Fruit fly (Drosophila melanogaster): ENCODE data around the gene CG32091.

CG32091 gene

dm6 chr3L:11586794-11587462 lies 44.3 kb upstream of the CG32091 start (continued):
- no peak for TF ChIP-seq Nf-YC (tag; optimal IDR thresholded peaks at IDR 0.05)
- no peak for TF ChIP-seq emc (GFP tag; optimal IDR thresholded peaks at IDR 0.05)
- TF ChIP-seq CG9932 (GFP tag; IDR thresholded peaks at IDR 0.05) = no peak
- no peak for TF ChIP-seq H15 (GFP tag; IDR thresholded peaks at IDR 0.05)

- TF ChIP-seq CG30431 (GFP tag; optimal IDR thresholded peaks at IDR 0.05) (peak; percentile 31), Vsx1 (GFP tag; optimal IDR thresholded peaks at IDR 0.05) (no peak), CG12236 (GFP tag; optimal IDR thresholded peaks at IDR 0.05) (no peak), pan (optimal IDR thresholded peaks at IDR 0.05) (no peak), pan (GFP tag; optimal IDR thresholded peaks at IDR 0.05 in 1 of 2, IDR thresholded peaks at IDR 0.05 in 1 of 2) (no peak), CG2120 (GFP tag; optimal IDR thresholded peaks at IDR 0.05) (no peak), CG16815 (GFP tag; optimal IDR thresholded peaks at IDR 0.05) (peak; percentile 56), Drgx (GFP tag; IDR thresholded peaks at IDR 0.05) (peak; percentile 77), ase (GFP tag; IDR thresholded peaks at IDR 0.05) (0 out of 3 replicates have a peak, but pooled peaks have one; percentile 47), Deaf1 (tag; optimal IDR thresholded peaks at IDR 0.05) (peak; percentile 6), jumu (GFP tag; optimal IDR thresholded peaks at IDR 0.05) (no peak), fd64A (GFP tag; optimal IDR thresholded peaks at IDR 0.05) (peak; percentile 24), CG15479 (GFP tag; optimal IDR thresholded peaks at IDR 0.05) (no peak), CG17802 (tag; optimal IDR thresholded peaks at IDR 0.05) (peak; percentile 24), CG6813 (GFP tag; optimal IDR thresholded peaks at IDR 0.05) (peak; percentile 29), Side (GFP tag; optimal IDR thresholded peaks at IDR 0.05) (no peak), knrl (GFP tag; IDR thresholded peaks at IDR 0.05; ENCODE audit: partially characterized antibody) (0 out of 3 replicates have a peak, but pooled peaks have one; percentile 19), CG6791 (GFP tag; IDR thresholded peaks at IDR 0.05; ENCODE audit: partially characterized antibody) (no peak), gce (GFP tag; IDR thresholded peaks at IDR 0.05) (no peak), chn (GFP tag; optimal IDR thresholded peaks at IDR 0.05) (peak; percentile 55), dmrt99B (tag; optimal IDR thresholded peaks at IDR 0.05) (peak; percentile 53), CG6854 (GFP tag; optimal IDR thresholded peaks at IDR 0.05) (no peak), peb (GFP tag; IDR thresholded peaks at IDR 0.05) (peak; percentile 45; the same call in 1 of the 2 replicates), aop (GFP tag; IDR thresholded peaks at IDR 0.05) (peak; percentile 37; the same call in 1 of the 2 replicates), CG18262 (tag; optimal IDR thresholded peaks at IDR 0.05) (peak; percentile 80), scrt (GFP tag; optimal IDR thresholded peaks at IDR 0.05) (peak; percentile 20), HmgD (GFP tag; optimal IDR thresholded peaks at IDR 0.05) (no peak), slp2 (GFP tag; optimal IDR thresholded peaks at IDR 0.05) (no peak), CG10321 (GFP tag; IDR thresholded peaks at IDR 0.05) (no peak), CG12391 (tag; optimal IDR thresholded peaks at IDR 0.05) (peak; percentile 59), CG8290 (GFP tag; optimal IDR thresholded peaks at IDR 0.05) (peak; percentile 25), CG8290 (tag; optimal IDR thresholded peaks at IDR 0.05) (no peak), Sox100B (GFP tag; optimal IDR thresholded peaks at IDR 0.05) (peak; percentile 69), unc-4 (GFP tag; IDR thresholded peaks at IDR 0.05; ENCODE audit: partially characterized antibody) (no peak), vvl (GFP tag; IDR thresholded peaks at IDR 0.05) (no peak), Doc3 (GFP tag; IDR thresholded peaks at IDR 0.05; ENCODE audit: partially characterized antibody) (no peak), Pdp1 (GFP tag; optimal IDR thresholded peaks at IDR 0.05) (peak; percentile 1 to 14), toy (GFP tag; IDR thresholded peaks at IDR 0.05) (no peak), CG17361 (GFP tag; IDR thresholded peaks at IDR 0.05) (peak; percentile 68), CG12155 (GFP tag; optimal IDR thresholded peaks at IDR 0.05) (peak; percentile 9), CG1602 (GFP tag; optimal IDR thresholded peaks at IDR 0.05) (peak; percentile 38), ewg (GFP tag; optimal IDR thresholded peaks at IDR 0.05) (peak; percentile 72), CG5953 (GFP tag; IDR thresholded peaks at IDR 0.05) (peak; percentile 37; the same call in 1 of the 2 replicates)
Measured at dm6 chr3L:11587720-11588580, 43.2 kb upstream of the CG32091 start, which contains the start of gene rt. TSS of gene rt (minus strand) at chr3L:11587770.
